Fruit fly (Drosophila melanogaster): ENCODE data around the gene APC4.

DNA sequence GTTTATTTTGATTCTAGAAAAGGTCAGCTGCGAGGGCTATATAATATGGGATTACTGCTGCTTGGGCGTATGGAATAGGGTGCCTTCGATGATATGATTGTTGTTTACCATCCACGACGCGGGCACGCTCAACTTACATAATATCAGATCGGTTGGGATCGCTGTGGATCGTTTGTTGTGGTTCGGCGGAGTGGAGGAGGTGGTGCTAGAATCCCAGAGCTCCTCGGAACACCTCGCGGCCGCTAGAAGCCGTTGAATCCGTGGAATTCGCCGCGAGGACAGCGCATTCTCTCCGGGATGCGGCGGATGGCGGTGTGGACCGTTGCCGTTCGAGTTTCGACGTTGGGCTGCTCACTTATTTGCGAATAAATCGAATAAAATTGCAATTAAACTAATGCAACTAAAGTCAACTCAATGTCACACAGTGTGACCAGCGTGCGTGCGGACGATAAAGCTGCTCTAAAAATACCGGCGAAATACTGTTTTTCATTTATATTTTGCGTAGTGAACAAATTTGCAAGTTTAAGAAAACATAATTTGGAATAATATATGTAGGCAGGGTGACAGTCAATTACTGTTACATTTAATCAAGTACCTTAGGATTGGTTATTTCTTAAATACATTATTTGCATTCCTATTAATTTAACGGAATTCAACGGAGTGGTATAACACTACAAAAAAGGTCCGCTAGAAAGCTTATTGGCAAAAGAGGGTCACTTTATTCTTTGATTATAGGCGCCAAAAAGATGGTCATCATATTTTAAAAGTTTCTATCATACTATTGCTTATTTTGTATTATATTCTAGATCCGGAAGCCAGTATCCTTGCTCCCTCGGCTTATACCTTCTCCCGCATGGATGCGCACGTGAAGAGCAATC is 20.8 kb downstream of the APC4 start, which contains the start of gene CG7766:
- TF ChIP-seq Ets98B (GFP tag; IDR thresholded peaks at IDR 0.05) (no peak), CG32121 (GFP tag; IDR thresholded peaks at IDR 0.05) (no peak), CG17806 (tag; optimal IDR thresholded peaks at IDR 0.05) (no peak), CG34367 (tag; optimal IDR thresholded peaks at IDR 0.05) (no peak)
